Fruit fly (Drosophila melanogaster) whole organism, wandering third instar larva: Measurements from ENCODE around the gene lectin-21Cb.
A peak's percentile ranks its signal among the peaks of the same experiment; 100 is the strongest.

ENCODE experiments used
- Abd-B ChIP-seq: fragments of >200 bp; optimal IDR thresholded peaks from 2 replicates; lab custom pipeline; 2017; ENCODE audit warnings: missing biosample characterization, missing genetic modification characterization
- CG32264 ChIP-seq: fragments of 200-800 bp; sonication (Bioruptor generic); optimal IDR thresholded peaks from 2 replicates; lab custom pipeline; 2016; ENCODE audit warnings: missing biosample characterization, missing genetic modification characterization
- CG9705 ChIP-seq: fragments of 200-800 bp; sonication (Bioruptor generic); optimal IDR thresholded peaks from 2 replicates; lab custom pipeline; 2018; ENCODE audit warnings: missing biosample characterization, mild to moderate bottlenecking, missing genetic modification characterization
- CrebA ChIP-seq: fragments of 200-800 bp; sonication (Bioruptor generic); optimal IDR thresholded peaks from 2 replicates; lab custom pipeline; 2016; ENCODE audit warnings: missing biosample characterization, mild to moderate bottlenecking, missing genetic modification characterization, borderline replicate concordance
- Dfd ChIP-seq: fragments of >200 bp; optimal IDR thresholded peaks from 2 replicates; lab custom pipeline; 2017; ENCODE audit warnings: missing biosample characterization, missing genetic modification characterization
- Dif ChIP-seq: fragments of 200-275, 200-300 bp; sonication (Bioruptor generic); optimal IDR thresholded peaks from 2 replicates; lab custom pipeline; 2018; ENCODE audit warnings: missing biosample characterization, missing genetic modification characterization; ENCODE audit not compliant: partially characterized antibody
- GATAd ChIP-seq: sonication (Bioruptor generic); optimal IDR thresholded peaks from 2 replicates; lab custom pipeline; 2016; ENCODE audit warnings: missing biosample characterization, missing genetic modification characterization
- HLH106 ChIP-seq: fragments of 200-800 bp; optimal IDR thresholded peaks from 3 replicates; lab custom pipeline; 2019; ENCODE audit warnings: missing biosample characterization, mild to moderate bottlenecking, missing genetic modification characterization, moderate library complexity
- Hnf4 ChIP-seq: fragments of 200-800 bp; sonication (Bioruptor generic); optimal IDR thresholded peaks from 2 replicates; lab custom pipeline; 2016; ENCODE audit warnings: missing biosample characterization, mild to moderate bottlenecking, missing genetic modification characterization
- Hr78 ChIP-seq: fragments of >200 bp; optimal IDR thresholded peaks from 2 replicates; lab custom pipeline; 2017; ENCODE audit warnings: missing biosample characterization, missing genetic modification characterization
- Hr83 ChIP-seq: fragments of 200-300 bp; sonication (Bioruptor generic); optimal IDR thresholded peaks from 2 replicates; lab custom pipeline; 2016; ENCODE audit warnings: missing biosample characterization, mild to moderate bottlenecking, missing genetic modification characterization, moderate library complexity; ENCODE audit not compliant: poor library complexity, severe bottlenecking
- Jra ChIP-seq: sonication (Bioruptor generic); optimal IDR thresholded peaks from 2 replicates; lab custom pipeline; 2016; ENCODE audit warnings: missing biosample characterization, missing genetic modification characterization
- Mio ChIP-seq: sonication (Bioruptor generic); optimal IDR thresholded peaks from 2 replicates; lab custom pipeline; 2016; ENCODE audit warnings: missing biosample characterization, missing genetic modification characterization
- Myc ChIP-seq: fragments of >200 bp; optimal IDR thresholded peaks from 2 replicates; lab custom pipeline; 2017
- N ChIP-seq: fragments of >200 bp; optimal IDR thresholded peaks from 2 replicates; lab custom pipeline; 2018; ENCODE audit warnings: missing biosample characterization, missing external identifiers, missing genetic modification characterization
- OdsH ChIP-seq: fragments of 200-800 bp; sonication (Bioruptor generic); optimal IDR thresholded peaks from 2 replicates; lab custom pipeline; 2016; ENCODE audit warnings: missing biosample characterization, mild to moderate bottlenecking, missing genetic modification characterization
- Rel ChIP-seq, 2 experiments: fragments of 200-800 bp; sonication (Bioruptor generic) in 1 of 2; optimal IDR thresholded peaks; 2 replicates in 1 of 2; 3 replicates in 1 of 2; lab custom pipeline; 2016 to 2019; ENCODE audit warnings: mild to moderate bottlenecking in 2 of 2, missing biosample characterization in 2 of 2, missing genetic modification characterization in 2 of 2, moderate library complexity in 1 of 2
- Sp1 ChIP-seq: fragments of 200-800 bp; sonication (Bioruptor generic); optimal IDR thresholded peaks from 3 replicates; lab custom pipeline; 2019; ENCODE audit warnings: missing biosample characterization, mild to moderate bottlenecking, missing genetic modification characterization, moderate library complexity
- Vsx2 ChIP-seq: fragments of 200-300, 225-300 bp; sonication (Bioruptor generic); optimal IDR thresholded peaks from 2 replicates; lab custom pipeline; 2018; ENCODE audit warnings: missing biosample characterization, missing genetic modification characterization; ENCODE audit not compliant: partially characterized antibody
- br ChIP-seq: fragments of 200-800 bp; sonication (Bioruptor generic); optimal IDR thresholded peaks from 2 replicates; lab custom pipeline; 2016; ENCODE audit warnings: missing biosample characterization, missing genetic modification characterization
- brk ChIP-seq: fragments of 200-800 bp; sonication (Bioruptor generic); optimal IDR thresholded peaks from 2 replicates; lab custom pipeline; 2016; ENCODE audit warnings: missing biosample characterization, mild to moderate bottlenecking, missing genetic modification characterization
- dl ChIP-seq, 2 experiments: fragments of 175-275, 200-275 bp in 1 of 2; fragments of 200-275 bp in 1 of 2; sonication (Bioruptor generic); optimal IDR thresholded peaks; lab custom pipeline; 2018; ENCODE audit warnings: mild to moderate bottlenecking in 2 of 2, missing biosample characterization in 2 of 2, missing genetic modification characterization in 2 of 2, moderate library complexity in 2 of 2; ENCODE audit not compliant: partially characterized antibody in 2 of 2, insufficient read depth in 1 of 2
- dmrt93B ChIP-seq: fragments of 200-800 bp; sonication (Bioruptor generic); optimal IDR thresholded peaks from 2 replicates; lab custom pipeline; 2018; ENCODE audit warnings: missing biosample characterization, mild to moderate bottlenecking, missing genetic modification characterization
- dsf ChIP-seq: sonication (Bioruptor generic); optimal IDR thresholded peaks from 2 replicates; lab custom pipeline; 2016; ENCODE audit warnings: missing biosample characterization, missing genetic modification characterization, borderline replicate concordance
- ey ChIP-seq: fragments of 200-800 bp; sonication (Bioruptor generic); optimal IDR thresholded peaks from 2 replicates; lab custom pipeline; 2016; ENCODE audit warnings: missing biosample characterization, missing genetic modification characterization
- foxo ChIP-seq, 2 experiments: fragments of 200-800 bp; sonication (Bioruptor generic); optimal IDR thresholded peaks; 2 replicates in 1 of 2; 3 replicates in 1 of 2; lab custom pipeline; 2016 to 2017; ENCODE audit warnings: missing biosample characterization in 2 of 2, missing genetic modification characterization in 2 of 2
- fru ChIP-seq: fragments of 200-800 bp; sonication (Bioruptor generic); optimal IDR thresholded peaks from 3 replicates; lab custom pipeline; 2016; ENCODE audit warnings: missing biosample characterization, mild to moderate bottlenecking, missing genetic modification characterization
- h ChIP-seq: fragments of 200-800 bp; sonication (Bioruptor generic); optimal IDR thresholded peaks from 3 replicates; lab custom pipeline; 2016; ENCODE audit warnings: missing biosample characterization, mild to moderate bottlenecking, missing genetic modification characterization
- jim ChIP-seq: fragments of 175-275, 200-325 bp; sonication (Bioruptor generic); optimal IDR thresholded peaks from 2 replicates; lab custom pipeline; 2016; ENCODE audit warnings: missing biosample characterization, mild to moderate bottlenecking, missing genetic modification characterization
- lola ChIP-seq: fragments of >200 bp; optimal IDR thresholded peaks from 2 replicates; lab custom pipeline; 2017; ENCODE audit warnings: missing biosample characterization, missing genetic modification characterization
- pan ChIP-seq: fragments of >200 bp; optimal IDR thresholded peaks from 2 replicates; lab custom pipeline; 2017
- psq ChIP-seq: fragments of 200-800 bp; sonication (Bioruptor generic); optimal IDR thresholded peaks from 3 replicates; lab custom pipeline; 2017; ENCODE audit warnings: missing biosample characterization, mild to moderate bottlenecking, missing genetic modification characterization, moderate library complexity
- rgr ChIP-seq: fragments of 200-800 bp; sonication (Bioruptor generic); optimal IDR thresholded peaks from 3 replicates; lab custom pipeline; 2016; ENCODE audit warnings: missing biosample characterization, mild to moderate bottlenecking, missing genetic modification characterization
- sage ChIP-seq: fragments of 200-800 bp; sonication (Bioruptor generic); optimal IDR thresholded peaks from 2 replicates; lab custom pipeline; 2016; ENCODE audit warnings: missing biosample characterization, mild to moderate bottlenecking, missing genetic modification characterization
- sv ChIP-seq: fragments of 200-800 bp; sonication (Bioruptor generic); optimal IDR thresholded peaks from 3 replicates; lab custom pipeline; 2016; ENCODE audit warnings: missing biosample characterization, missing genetic modification characterization
- tai ChIP-seq: sonication (Bioruptor generic); optimal IDR thresholded peaks from 2 replicates; lab custom pipeline; 2016; ENCODE audit warnings: missing biosample characterization, missing genetic modification characterization
- usp ChIP-seq: fragments of >200 bp; optimal IDR thresholded peaks from 2 replicates; lab custom pipeline; 2017; ENCODE audit warnings: missing biosample characterization, missing genetic modification characterization
- woc ChIP-seq: sonication (Bioruptor generic); optimal IDR thresholded peaks from 2 replicates; lab custom pipeline; 2016; ENCODE audit warnings: missing biosample characterization, mild to moderate bottlenecking, missing genetic modification characterization

The lectin-21Cb gene

DNA sequence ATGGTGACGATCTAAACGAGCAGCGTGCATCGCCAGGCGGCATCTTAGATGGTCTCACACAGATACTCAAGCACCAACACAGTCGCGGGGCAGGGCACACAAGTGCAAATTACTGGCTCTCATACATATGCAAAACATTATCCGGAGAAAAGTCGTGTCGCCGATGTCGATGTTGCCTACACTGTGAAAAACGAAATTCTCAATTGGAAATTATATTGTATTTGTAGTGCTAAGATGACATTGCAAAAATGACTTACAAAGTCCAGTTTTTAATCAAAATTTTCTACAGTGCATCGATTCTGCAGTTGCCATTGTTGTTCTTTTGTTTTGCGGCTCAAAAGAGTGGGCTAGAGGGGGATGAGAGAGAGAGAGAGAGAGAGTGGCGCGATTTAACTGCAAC is 1.3 kb downstream of the lectin-21Cb start:
- TF ChIP-seq tai (GFP tag; lab: Kevin White, UChicago): no peak
- TF ChIP-seq OdsH (GFP tag; lab: Kevin White, UChicago): peak; percentile 4
- TF ChIP-seq, all 38 proteins: peak for 1

DNA sequence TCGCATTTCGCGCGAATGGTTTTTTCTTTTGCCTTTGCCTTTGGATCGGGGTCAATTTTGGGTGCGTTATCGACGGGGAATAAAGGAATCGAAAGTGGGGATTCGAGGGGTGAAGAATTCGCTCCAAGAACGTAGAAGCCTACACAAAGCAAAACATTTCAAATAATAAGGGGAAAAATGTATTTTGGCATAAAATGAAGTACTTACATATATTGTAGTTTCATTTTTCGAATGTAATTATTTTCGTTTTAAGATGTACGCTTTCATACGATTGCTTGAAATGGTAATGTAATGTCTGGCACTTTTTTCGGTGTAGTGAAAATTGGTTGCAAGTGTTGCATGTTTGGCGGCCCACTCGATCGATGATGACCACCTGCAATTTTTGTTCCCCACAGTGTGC is 6.0 kb downstream of the lectin-21Cb start:
- no peak for TF ChIP-seq Hnf4 (GFP tag; lab: Kevin White, UChicago)
- no peak for TF ChIP-seq Mio
- TF ChIP-seq rgr (GFP tag; lab: Kevin White, UChicago): peak; percentile 36
- TF ChIP-seq CrebA: no peak
- no peak for TF ChIP-seq lola (GFP tag; lab: Kevin White, UChicago)
- no peak for TF ChIP-seq pan (lab: Kevin White, UChicago)
- TF ChIP-seq GATAd (GFP tag; lab: Kevin White, UChicago): no peak
- TF ChIP-seq OdsH (GFP tag; lab: Kevin White, UChicago): no peak
- TF ChIP-seq Myc (lab: Kevin White, UChicago): no peak
- TF ChIP-seq Hr78 (GFP tag; lab: Kevin White, UChicago): no peak
- no peak for TF ChIP-seq Sp1 (GFP tag; lab: Kevin White, UChicago)
- TF ChIP-seq Vsx2 (GFP tag; lab: Kevin White, UChicago): no peak
- TF ChIP-seq fru: peak; percentile 31
- TF ChIP-seq sage: no peak
- TF ChIP-seq tai (GFP tag; lab: Kevin White, UChicago): no peak
- no peak for TF ChIP-seq jim (GFP tag; lab: Kevin White, UChicago)
- no peak for TF ChIP-seq dl (GFP tag; optimal IDR thresholded peaks at IDR 0.05; lab: Kevin White, UChicago; ENCODE audit: insufficient read depth in 1 of 2, partially characterized antibody in 2 of 2)
- peak; percentile 23 for TF ChIP-seq psq (GFP tag; lab: Kevin White, UChicago)
- TF ChIP-seq Hr83 (GFP tag; lab: Kevin White, UChicago): no peak
- no peak for TF ChIP-seq Abd-B (GFP tag; lab: Kevin White, UChicago)
- peak; percentile 41 for TF ChIP-seq woc (GFP tag; lab: Kevin White, UChicago)
- TF ChIP-seq N: no peak
- TF ChIP-seq Jra (GFP tag; lab: Kevin White, UChicago): no peak
- TF ChIP-seq br (GFP tag; lab: Kevin White, UChicago): no peak
- no peak for TF ChIP-seq dsf (GFP tag; lab: Kevin White, UChicago)
- TF ChIP-seq CG32264 (GFP tag; lab: Kevin White, UChicago): no peak
- TF ChIP-seq Dfd: no peak
- peak; percentile 16 for TF ChIP-seq ey (GFP tag; lab: Kevin White, UChicago)
- no peak for TF ChIP-seq sv (GFP tag; lab: Kevin White, UChicago)
- TF ChIP-seq h (GFP tag; lab: Kevin White, UChicago): peak; percentile 41
- TF ChIP-seq brk (GFP tag; lab: Kevin White, UChicago): no peak
- peak in 1 of 2 experiments; percentile 39 for TF ChIP-seq foxo (GFP tag; optimal IDR thresholded peaks at IDR 0.05; lab: Kevin White, UChicago)
- no peak for TF ChIP-seq Dif
- no peak for TF ChIP-seq dmrt93B
- TF ChIP-seq Rel (GFP tag; optimal IDR thresholded peaks at IDR 0.05; lab: Kevin White, UChicago): no peak
- TF ChIP-seq Rel (tag; optimal IDR thresholded peaks at IDR 0.05; lab: Kevin White, UChicago): no peak
- no peak for TF ChIP-seq CG9705 (GFP tag; lab: Kevin White, UChicago)
- no peak for TF ChIP-seq usp
- no peak for TF ChIP-seq HLH106 (tag; lab: Kevin White, UChicago)
- TF ChIP-seq, all 38 proteins: peak for 7

DNA sequence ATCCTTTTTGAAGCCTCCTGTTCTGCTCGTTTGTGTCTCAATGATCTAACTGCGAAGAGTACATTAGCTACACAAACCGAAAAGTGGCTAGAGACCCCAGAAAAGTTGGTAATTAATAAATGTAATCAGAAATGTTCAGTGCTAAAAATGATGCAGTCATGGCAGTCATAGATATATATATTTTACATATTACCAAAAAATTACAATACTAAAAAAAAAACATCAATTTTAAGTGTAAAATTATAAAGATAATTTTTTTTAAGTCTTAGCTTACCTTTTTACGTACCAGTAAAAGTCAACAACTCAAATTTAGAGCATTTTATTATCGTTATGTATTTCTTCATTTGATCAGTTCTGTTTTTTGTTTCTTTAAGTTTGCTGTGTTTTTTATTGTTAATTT is 8.2 kb downstream of the lectin-21Cb start:
- TF ChIP-seq psq (GFP tag; lab: Kevin White, UChicago) (no peak), Sp1 (GFP tag; lab: Kevin White, UChicago) (peak; percentile 7), HLH106 (tag; lab: Kevin White, UChicago) (peak; percentile 4)
- TF ChIP-seq, all 38 proteins: peak for 2
